Worm (Caenorhabditis elegans): ENCODE results near the gene rpl-7A.

DNA sequence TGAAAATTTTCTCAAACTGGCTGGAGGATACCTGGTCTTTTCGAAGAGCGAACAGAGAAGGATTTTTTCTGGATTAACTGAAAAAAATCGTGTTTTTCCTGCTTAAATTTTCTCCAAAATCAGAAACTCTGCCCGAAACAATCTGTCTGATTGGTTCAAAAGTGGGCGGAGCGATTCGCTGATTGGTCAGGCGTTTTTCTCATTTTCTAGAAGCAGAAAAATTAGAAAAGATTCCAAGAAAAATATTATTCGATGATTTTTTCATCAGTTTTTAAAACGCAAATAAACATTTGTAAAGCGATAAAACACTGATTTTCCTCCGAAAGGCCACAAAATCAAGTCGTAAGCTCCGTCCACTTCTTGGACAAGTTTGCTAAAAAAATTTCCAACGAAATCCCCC lies 8.5 kb upstream of the rpl-7A start:
- no peak for TF ChIP-seq him-1 (tag; optimal IDR thresholded peaks at IDR 0.05)
- TF ChIP-seq W03F9.2 (tag; optimal IDR thresholded peaks at IDR 0.05): no peak
